Worm (Caenorhabditis elegans) whole organism, L1 larva: ENCODE data around the gene F40F8.5.

ENCODE experiments used
- C04F5.9 ChIP-seq: sonication (generic microtip); optimal IDR thresholded peaks from 2 replicates; lab custom pipeline; 2016; ENCODE audit warnings: missing genetic modification characterization, missing compliant biosample characterization
- C16A3.4 ChIP-seq: fragments of 150-350 bp; optimal IDR thresholded peaks from 2 replicates; lab custom pipeline; 2014; ENCODE audit warnings: missing biosample characterization, missing genetic modification characterization
- C34B4.2 ChIP-seq: sonication (generic microtip); optimal IDR thresholded peaks from 2 replicates; lab custom pipeline; 2017; ENCODE audit warnings: mild to moderate bottlenecking, missing genetic modification characterization, missing compliant biosample characterization
- aly-2 ChIP-seq: fragments of 150-350 bp; optimal IDR thresholded peaks from 2 replicates; lab custom pipeline; 2014; ENCODE audit warnings: missing biosample characterization, missing genetic modification characterization
- ceh-8 ChIP-seq: fragments of 200-800 bp; sonication (Bioruptor generic); optimal IDR thresholded peaks from 2 replicates; lab custom pipeline; 2018; ENCODE audit warnings: mild to moderate bottlenecking, missing genetic modification characterization, moderate library complexity, missing compliant biosample characterization
- ceh-88 ChIP-seq: fragments of 200-800 bp; sonication (Bioruptor generic); IDR thresholded peaks from 2 replicates; pipeline ENCODE4 v1.3.6; 2022; ENCODE audit warnings: missing genetic modification characterization, missing compliant biosample characterization
- ceh-90 ChIP-seq: sonication (generic microtip); optimal IDR thresholded peaks from 2 replicates; lab custom pipeline; 2016; ENCODE audit warnings: missing genetic modification characterization, missing compliant biosample characterization
- dsc-1 ChIP-seq: sonication (generic microtip); optimal IDR thresholded peaks from 2 replicates; lab custom pipeline; 2016; ENCODE audit warnings: mild to moderate bottlenecking, missing genetic modification characterization, missing compliant biosample characterization
- efl-3 ChIP-seq: fragments of 200-800 bp; sonication (Bioruptor generic); optimal IDR thresholded peaks from 2 replicates; lab custom pipeline; 2018; ENCODE audit warnings: mild to moderate bottlenecking, missing genetic modification characterization, missing compliant biosample characterization
- elt-3 ChIP-seq, 6 experiments: fragments of 150-350 bp in 1 of 6; sonication (generic microtip); optimal IDR thresholded peaks; 2 replicates each; lab custom pipeline; 2017 to 2018; ENCODE audit warnings: missing biosample characterization in 6 of 6, missing genetic modification characterization in 6 of 6, inconsistent platforms in 1 of 6
- ets-5 ChIP-seq: fragments of 200-800 bp; sonication (Bioruptor generic); IDR thresholded peaks from 2 replicates; pipeline ENCODE4 v1.3.6; 2022; ENCODE audit warnings: missing genetic modification characterization, missing compliant biosample characterization
- fkh-8 ChIP-seq: sonication (generic microtip); optimal IDR thresholded peaks from 2 replicates; lab custom pipeline; 2016; ENCODE audit warnings: mild to moderate bottlenecking, missing genetic modification characterization, missing compliant biosample characterization
- grh-1 ChIP-seq: fragments of 200-800 bp; sonication (Bioruptor generic); IDR thresholded peaks from 2 replicates; pipeline ENCODE4 v1.3.6; 2022; ENCODE audit warnings: missing genetic modification reagents, missing genetic modification characterization, missing compliant biosample characterization
- hpl-2 ChIP-seq: fragments of 150-350 bp; optimal IDR thresholded peaks from 2 replicates; lab custom pipeline; 2014; ENCODE audit warnings: missing biosample characterization, missing genetic modification reagents, missing genetic modification characterization
- lin-13 ChIP-seq: fragments of 150-350 bp; optimal IDR thresholded peaks from 2 replicates; lab custom pipeline; 2014; ENCODE audit warnings: missing biosample characterization, missing genetic modification reagents, missing genetic modification characterization
- lin-14 ChIP-seq: fragments of 200-800 bp; sonication (Bioruptor generic); optimal IDR thresholded peaks from 2 replicates; lab custom pipeline; 2018; ENCODE audit warnings: mild to moderate bottlenecking, missing genetic modification characterization, moderate library complexity, missing compliant biosample characterization
- lir-3 ChIP-seq: sonication (generic microtip); optimal IDR thresholded peaks from 2 replicates; lab custom pipeline; 2016; ENCODE audit warnings: mild to moderate bottlenecking, missing genetic modification characterization, moderate library complexity, missing compliant biosample characterization; ENCODE audit not compliant: poor library complexity
- nhr-12 ChIP-seq: sonication (generic microtip); optimal IDR thresholded peaks from 2 replicates; lab custom pipeline; 2017; ENCODE audit warnings: missing biosample characterization, missing genetic modification characterization
- nhr-20 ChIP-seq: sonication (generic microtip); optimal IDR thresholded peaks from 2 replicates; lab custom pipeline; 2016; ENCODE audit warnings: mild to moderate bottlenecking, missing genetic modification characterization, missing compliant biosample characterization
- nhr-28 ChIP-seq: fragments of 150-350 bp; optimal IDR thresholded peaks from 2 replicates; lab custom pipeline; 2014; ENCODE audit warnings: missing biosample characterization, missing genetic modification characterization
- nhr-71 ChIP-seq: sonication (generic microtip); optimal IDR thresholded peaks from 2 replicates; lab custom pipeline; 2016; ENCODE audit warnings: mild to moderate bottlenecking, missing genetic modification characterization, moderate library complexity, missing compliant biosample characterization
- nhr-76 ChIP-seq: sonication (generic microtip); optimal IDR thresholded peaks from 2 replicates; lab custom pipeline; 2017; ENCODE audit warnings: missing biosample characterization, missing genetic modification characterization
- nhr-84 ChIP-seq: sonication (generic microtip); optimal IDR thresholded peaks from 2 replicates; lab custom pipeline; 2017; ENCODE audit warnings: missing biosample characterization, missing genetic modification characterization
- nhr-85 ChIP-seq: sonication (generic microtip); peaks from one replicate; lab custom pipeline; 2016; ENCODE audit warnings: missing genetic modification characterization, inconsistent platforms, missing compliant biosample characterization
- nhr-90 ChIP-seq: sonication (generic microtip); optimal IDR thresholded peaks from 2 replicates; lab custom pipeline; 2016; ENCODE audit warnings: mild to moderate bottlenecking, missing genetic modification characterization, missing compliant biosample characterization; ENCODE audit not compliant: poor library complexity
- pag-3 ChIP-seq: sonication (generic microtip); optimal IDR thresholded peaks from 2 replicates; lab custom pipeline; 2017; ENCODE audit warnings: missing genetic modification characterization, mild to moderate bottlenecking, missing compliant biosample characterization, antibody characterized with exemption, borderline replicate concordance; ENCODE audit not compliant: insufficient read depth
- skn-1 ChIP-seq: fragments of 150-350 bp; optimal IDR thresholded peaks from 2 replicates; lab custom pipeline; 2014; ENCODE audit warnings: missing biosample characterization, missing genetic modification characterization
- sptf-1 ChIP-seq: fragments of 150-350 bp; optimal IDR thresholded peaks from 2 replicates; lab custom pipeline; 2014; ENCODE audit warnings: missing biosample characterization, missing genetic modification characterization
- tbx-2 ChIP-seq: sonication (generic microtip); optimal IDR thresholded peaks from 2 replicates; lab custom pipeline; 2016; ENCODE audit warnings: missing genetic modification characterization, missing compliant biosample characterization
- unc-30 ChIP-seq: sonication (generic microtip); optimal IDR thresholded peaks from 2 replicates; lab custom pipeline; 2017; ENCODE audit warnings: missing biosample characterization, missing genetic modification characterization
- unc-62 ChIP-seq: fragments of 150-350 bp; optimal IDR thresholded peaks from 2 replicates; lab custom pipeline; 2014; ENCODE audit warnings: missing biosample characterization, missing genetic modification reagents, missing genetic modification characterization
- unc-86 ChIP-seq: sonication (generic microtip); optimal IDR thresholded peaks from 2 replicates; lab custom pipeline; 2016; ENCODE audit warnings: missing genetic modification characterization, missing compliant biosample characterization
- vab-15 ChIP-seq: sonication (generic microtip); optimal IDR thresholded peaks from 2 replicates; lab custom pipeline; 2017; ENCODE audit warnings: missing genotype, mild to moderate bottlenecking, missing genetic modification characterization, missing compliant biosample characterization
- zag-1 ChIP-seq: fragments of 150-350 bp; optimal IDR thresholded peaks from 2 replicates; lab custom pipeline; 2014; ENCODE audit warnings: missing biosample characterization, missing genetic modification characterization
- ztf-11 ChIP-seq, 2 experiments: sonication (generic microtip); optimal IDR thresholded peaks; 2 replicates each; lab custom pipeline; 2016 to 2017; ENCODE audit warnings: missing genetic modification characterization in 2 of 2, missing biosample characterization in 1 of 2, missing compliant biosample characterization in 1 of 2
- ztf-4 ChIP-seq: fragments of 150-350 bp; optimal IDR thresholded peaks from 2 replicates; lab custom pipeline; 2014; ENCODE audit warnings: missing biosample characterization, missing genetic modification characterization

The F40F8.5 gene

DNA sequence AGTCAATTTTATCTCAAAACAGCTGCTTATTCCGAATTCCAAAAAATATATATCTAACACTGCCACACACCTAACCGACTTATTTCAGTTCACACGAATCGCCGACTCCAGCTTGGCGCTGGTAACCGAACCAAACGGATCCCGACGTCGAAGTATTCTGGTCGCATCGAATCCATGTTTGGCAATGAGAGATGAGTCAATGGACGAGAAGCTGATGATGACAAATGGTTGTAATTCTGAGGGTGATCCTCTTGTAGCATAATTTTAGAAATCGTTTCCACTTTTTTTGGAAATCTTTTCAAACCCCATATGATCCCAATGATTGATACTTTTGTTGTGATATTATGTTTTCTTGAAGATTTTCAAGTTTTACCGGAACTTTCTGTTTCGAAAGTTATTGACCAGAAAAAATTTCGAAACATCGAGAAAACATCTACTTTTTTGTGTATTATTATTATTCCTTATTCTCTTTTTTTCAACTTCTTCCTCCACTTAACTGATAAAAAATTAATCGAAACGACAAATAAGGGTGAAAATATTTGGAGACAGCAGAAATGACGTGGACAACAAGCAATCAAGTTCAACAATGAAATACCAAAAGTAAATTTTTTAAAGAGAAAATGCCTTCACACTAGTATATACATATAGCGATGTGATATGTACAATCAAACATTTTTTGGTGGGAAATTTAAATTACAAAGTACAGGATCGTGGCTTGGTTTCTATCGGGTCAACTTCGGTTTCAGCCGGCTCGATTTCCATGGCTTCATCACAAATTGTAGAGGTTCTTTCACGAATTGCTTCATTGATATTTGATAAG lies 15.3 kb upstream of the F40F8.5 start (continued):
- TF ChIP-seq elt-3 (tag; optimal IDR thresholded peaks at IDR 0.05; lab: Kevin White, UChicago) (no peak), ceh-90 (tag; lab: Kevin White, UChicago) (no peak), nhr-90 (tag; lab: Kevin White, UChicago) (peak; percentile 33), ceh-8 (no peak), sptf-1 (tag; lab: Kevin White, UChicago) (no peak), pag-3 (tag; lab: Kevin White, UChicago) (no peak), aly-2 (peak; percentile 23), hpl-2 (GFP tag; lab: Kevin White, UChicago) (peak; percentile 14), ztf-11 (tag; optimal IDR thresholded peaks at IDR 0.05; lab: Kevin White, UChicago) (no peak), ceh-88 (GFP tag; lab: Robert Waterston, UW) (no peak), unc-86 (tag; lab: Kevin White, UChicago) (no peak), zag-1 (tag; lab: Kevin White, UChicago) (no peak), ets-5 (GFP tag; lab: Robert Waterston, UW) (no peak), lir-3 (tag; lab: Kevin White, UChicago) (no peak), dsc-1 (tag; lab: Kevin White, UChicago) (no peak), nhr-28 (no peak), nhr-71 (tag; lab: Kevin White, UChicago) (peak; percentile 28), skn-1 (tag; lab: Kevin White, UChicago) (no peak), fkh-8 (no peak), ztf-4 (tag; lab: Kevin White, UChicago) (no peak), nhr-85 (tag; lab: Kevin White, UChicago) (peak; percentile 55), nhr-76 (no peak), vab-15 (tag; lab: Kevin White, UChicago) (no peak), tbx-2 (tag; lab: Kevin White, UChicago) (no peak), unc-30 (tag; lab: Kevin White, UChicago) (no peak), unc-62 (GFP tag; lab: Kevin White, UChicago) (no peak), C16A3.4 (tag; lab: Kevin White, UChicago) (no peak), lin-13 (GFP tag; lab: Kevin White, UChicago) (no peak), nhr-12 (no peak), C04F5.9 (no peak), nhr-20 (tag; lab: Kevin White, UChicago) (no peak), efl-3 (GFP tag; lab: Kevin White, UChicago) (no peak), grh-1 (GFP tag; lab: Robert Waterston, UW) (0 out of 2 replicates have a peak, but pooled peaks have one; percentile 10)

DNA sequence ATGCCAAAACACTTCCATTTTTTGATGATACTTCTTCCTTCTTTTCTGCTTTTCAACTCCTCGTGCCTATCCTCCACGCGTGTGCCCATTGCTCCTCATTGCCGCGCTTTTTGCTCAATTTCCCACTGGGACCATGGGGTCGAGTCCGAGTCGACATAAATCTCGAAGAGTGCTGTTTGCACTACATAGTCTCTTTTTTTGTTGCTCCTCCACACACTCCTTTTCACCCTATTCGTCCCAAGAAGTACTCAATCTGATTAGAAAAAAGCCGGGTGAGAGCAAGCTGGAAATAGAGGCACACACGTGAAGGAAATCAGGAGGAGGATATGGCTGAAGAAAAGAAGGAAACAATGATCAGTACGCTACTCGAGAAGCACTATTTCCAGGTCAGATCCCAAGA lies 7.8 kb upstream of the F40F8.5 start, which contains the start of gene arrd-6:
Gene arrd-6, plus strand, starts transcription at position 169 of the 400 bp plus-strand sequence.
- TF ChIP-seq ceh-88 (GFP tag; lab: Robert Waterston, UW) (no peak), lin-14 (GFP tag; lab: Kevin White, UChicago) (peak; percentile 64)
- TF ChIP-seq, all 84 proteins: peak for 1

DNA sequence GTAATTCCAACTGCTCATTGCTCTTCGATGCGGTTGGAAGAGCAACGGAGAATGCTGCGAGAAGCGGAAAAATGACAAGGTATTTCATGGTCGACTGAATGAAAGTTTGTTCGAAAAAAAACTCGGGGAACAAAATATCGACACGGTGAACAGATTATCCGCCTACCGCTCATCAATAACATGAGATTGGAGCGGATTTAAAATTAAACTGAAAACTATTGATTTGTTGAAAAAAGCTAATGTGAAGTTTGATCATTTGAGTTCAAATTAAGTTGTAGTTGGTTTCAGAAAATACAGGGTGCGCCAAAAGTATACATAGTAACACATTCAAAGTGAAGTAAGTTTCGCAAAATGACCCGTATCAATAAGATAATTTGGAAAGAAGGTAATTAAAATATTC lies 5.4 kb upstream of the F40F8.5 start, which contains the start of gene F40F8.4:
Gene F40F8.4, minus strand, starts transcription at position 101 of the 400 bp plus-strand sequence.
- TF ChIP-seq grh-1 (GFP tag; lab: Robert Waterston, UW) = no peak
- TF ChIP-seq C34B4.2 (tag; lab: Kevin White, UChicago) = no peak
- no peak for TF ChIP-seq nhr-84
- TF ChIP-seq, all 84 proteins: peak for 0
